Fruit fly (Drosophila melanogaster) whole organism, larva: ENCODE measurements around the gene CG4983.

ENCODE experiments used
- noc ChIP-seq: fragments of 200-800 bp; sonication (Bioruptor generic); optimal IDR thresholded peaks from 3 replicates; lab custom pipeline; 2019; ENCODE audit warnings: missing biosample characterization, mild to moderate bottlenecking, missing genetic modification characterization, moderate library complexity

Gene CG4983

dm6 chr2L:11651910-11652498 lies at the start of gene CG4983, which contains the start of gene CG12307:
Gene CG4983, plus strand, starts transcription at chr2L:11652448.
Gene CG12307, minus strand, starts transcription at chr2L:11652010.
- no peak for TF ChIP-seq noc (tag; lab: Kevin White, UChicago)

dm6 chr2L:11611672-11612071 lies 40.6 kb upstream of the CG4983 start, which contains the start of gene spag4:
Gene spag4, minus strand, starts transcription at chr2L:11611772.
- TF ChIP-seq noc (tag; lab: Kevin White, UChicago), result no peak

dm6 chr2L:11624190-11624589 lies 28.1 kb upstream of the CG4983 start:
- no peak for TF ChIP-seq noc (tag; lab: Kevin White, UChicago)

- TF ChIP-seq noc (tag; lab: Kevin White, UChicago), result no peak
Observed at dm6 chr2L:11628292-11628691, 24.0 kb upstream of the CG4983 start.

dm6 chr2L:11648739-11649138 lies 3.5 kb upstream of the CG4983 start, which contains the start of gene CG6614:
Gene CG6614, minus strand, starts transcription at chr2L:11648839.
- TF ChIP-seq noc (tag; lab: Kevin White, UChicago), result no peak

- no peak for TF ChIP-seq noc (tag; lab: Kevin White, UChicago)
Observed at dm6 chr2L:11657110-11657509, 4.9 kb downstream of the CG4983 start, which contains the start of gene CG43167. Gene CG43167, plus strand, starts transcription at chr2L:11657410.

dm6 chr2L:11662959-11663358 lies 10.7 kb downstream of the CG4983 start, which contains the start of gene CG44477:
Gene CG44477, plus strand, starts transcription at chr2L:11663259.
- no peak for TF ChIP-seq noc (tag; lab: Kevin White, UChicago)

- TF ChIP-seq noc (tag; lab: Kevin White, UChicago), result no peak
Observed at dm6 chr2L:11694504-11694903, 42.3 kb downstream of the CG4983 start, which contains the start of gene CG4988. Gene CG4988, plus strand, starts transcription at chr2L:11694804.

- TF ChIP-seq noc (tag; lab: Kevin White, UChicago), result no peak
Observed at dm6 chr2L:11701819-11702218, 49.6 kb downstream of the CG4983 start.
